Fruit fly (Drosophila melanogaster) whole organism, wandering third instar larva: Measurements from ENCODE around the gene CG13806.

Experiments used
- Abd-B ChIP-seq: fragments of >200 bp; optimal IDR thresholded peaks from 2 replicates; lab custom pipeline; 2017; ENCODE audit warnings: missing biosample characterization, missing genetic modification characterization
- Dif ChIP-seq: fragments of 200-275, 200-300 bp; sonication (Bioruptor generic); optimal IDR thresholded peaks from 2 replicates; lab custom pipeline; 2018; ENCODE audit warnings: missing biosample characterization, missing genetic modification characterization; ENCODE audit not compliant: partially characterized antibody
- br ChIP-seq: fragments of 200-800 bp; sonication (Bioruptor generic); optimal IDR thresholded peaks from 2 replicates; lab custom pipeline; 2016; ENCODE audit warnings: missing biosample characterization, missing genetic modification characterization
- dsf ChIP-seq: sonication (Bioruptor generic); optimal IDR thresholded peaks from 2 replicates; lab custom pipeline; 2016; ENCODE audit warnings: missing biosample characterization, missing genetic modification characterization, borderline replicate concordance
- jim ChIP-seq: fragments of 175-275, 200-325 bp; sonication (Bioruptor generic); optimal IDR thresholded peaks from 2 replicates; lab custom pipeline; 2016; ENCODE audit warnings: missing biosample characterization, mild to moderate bottlenecking, missing genetic modification characterization
- psq ChIP-seq: fragments of 200-800 bp; sonication (Bioruptor generic); optimal IDR thresholded peaks from 3 replicates; lab custom pipeline; 2017; ENCODE audit warnings: missing biosample characterization, mild to moderate bottlenecking, missing genetic modification characterization, moderate library complexity

- TF ChIP-seq dsf (GFP tag; lab: Kevin White, UChicago): no peak
- TF ChIP-seq jim (GFP tag; lab: Kevin White, UChicago): no peak
- TF ChIP-seq Dif (GFP tag; lab: Kevin White, UChicago): no peak
- no peak for TF ChIP-seq br (GFP tag; lab: Kevin White, UChicago)
- no peak for TF ChIP-seq psq (GFP tag; lab: Kevin White, UChicago)
- no peak for TF ChIP-seq Abd-B (GFP tag; lab: Kevin White, UChicago)
Measured at dm6 chr3L:2261282-2261681, 4.9 kb upstream of the CG13806 start.
